Worm (Caenorhabditis elegans) whole organism, mixed stage, embryonic: ENCODE data around the gene Y56A3A.22.

ENCODE experiments used
- M03D4.4 ChIP-seq: sonication (generic microtip); optimal IDR thresholded peaks from 2 replicates; lab custom pipeline; 2017; ENCODE audit warnings: mild to moderate bottlenecking, missing genetic modification characterization, missing compliant biosample characterization
- bed-3 ChIP-seq: fragments of 200-800 bp; sonication (Bioruptor generic); optimal IDR thresholded peaks from 3 replicates; lab custom pipeline; 2018; ENCODE audit warnings: mild to moderate bottlenecking, missing genetic modification characterization, moderate library complexity, missing compliant biosample characterization
- blmp-1 ChIP-seq: fragments of 150-350 bp; optimal IDR thresholded peaks from 2 replicates; lab custom pipeline; 2014; ENCODE audit warnings: missing biosample characterization, missing genetic modification characterization
- ceh-39 ChIP-seq: fragments of 150-350 bp; optimal IDR thresholded peaks from 2 replicates; lab custom pipeline; 2014; ENCODE audit warnings: missing biosample characterization, missing genetic modification characterization
- ceh-43 ChIP-seq: fragments of 200-800 bp; sonication (Bioruptor generic); optimal IDR thresholded peaks from 2 replicates; lab custom pipeline; 2018; ENCODE audit warnings: mild to moderate bottlenecking, missing genetic modification characterization, moderate library complexity, missing compliant biosample characterization
- ceh-83 ChIP-seq: fragments of 200-800 bp; sonication (Bioruptor generic); optimal IDR thresholded peaks from 2 replicates; lab custom pipeline; 2018; ENCODE audit warnings: mild to moderate bottlenecking, missing genetic modification characterization, missing compliant biosample characterization
- ces-1 ChIP-seq: fragments of 150-350 bp; optimal IDR thresholded peaks from 2 replicates; lab custom pipeline; 2014; ENCODE audit warnings: missing biosample characterization, missing genetic modification reagents, missing genetic modification characterization
- cnd-1 ChIP-seq: fragments of 200-800 bp; sonication (Bioruptor generic); optimal IDR thresholded peaks from 2 replicates; lab custom pipeline; 2018; ENCODE audit warnings: mild to moderate bottlenecking, missing genetic modification characterization, missing compliant biosample characterization
- drap-1 ChIP-seq: fragments of 200-800 bp; sonication (Bioruptor generic); optimal IDR thresholded peaks from 3 replicates; lab custom pipeline; 2018; ENCODE audit warnings: mild to moderate bottlenecking, missing genetic modification characterization, missing compliant biosample characterization
- elt-1 ChIP-seq: sonication (generic microtip); optimal IDR thresholded peaks from 2 replicates; lab custom pipeline; 2017; ENCODE audit warnings: missing genetic modification characterization, mild to moderate bottlenecking, missing compliant biosample characterization, antibody characterized with exemption, moderate library complexity, borderline replicate concordance; ENCODE audit not compliant: insufficient read depth
- elt-3 ChIP-seq: fragments of 150-350 bp; optimal IDR thresholded peaks from 2 replicates; lab custom pipeline; 2014; ENCODE audit warnings: missing biosample characterization, missing genetic modification characterization
- flh-1 ChIP-seq: fragments of 200-800 bp; sonication (Bioruptor generic); optimal IDR thresholded peaks from 2 replicates; lab custom pipeline; 2018; ENCODE audit warnings: mild to moderate bottlenecking, missing genetic modification characterization, moderate library complexity, missing compliant biosample characterization
- ham-2 ChIP-seq: fragments of 200-800 bp; sonication (Bioruptor generic); optimal IDR thresholded peaks from 2 replicates; lab custom pipeline; 2018; ENCODE audit warnings: mild to moderate bottlenecking, missing genetic modification characterization, missing compliant biosample characterization
- hlh-1 ChIP-seq: fragments of 150-350 bp; optimal IDR thresholded peaks from 2 replicates; lab custom pipeline; 2014; ENCODE audit warnings: missing biosample characterization, missing genetic modification reagents, missing genetic modification characterization
- lin-13 ChIP-seq: fragments of 150-350 bp; optimal IDR thresholded peaks from 2 replicates; lab custom pipeline; 2014; ENCODE audit warnings: missing biosample characterization, missing genetic modification characterization
- lin-32 ChIP-seq: fragments of 200-800 bp; sonication (Bioruptor generic); optimal IDR thresholded peaks from 2 replicates; lab custom pipeline; 2018; ENCODE audit warnings: mild to moderate bottlenecking, missing genetic modification characterization, missing compliant biosample characterization
- lsy-2 ChIP-seq: fragments of 150-350 bp; optimal IDR thresholded peaks from 2 replicates; lab custom pipeline; 2014; ENCODE audit warnings: missing biosample characterization, missing genetic modification characterization
- mab-5 ChIP-seq: fragments of 150-350 bp; optimal IDR thresholded peaks from 2 replicates; lab custom pipeline; 2014; ENCODE audit warnings: missing biosample characterization, missing genetic modification characterization
- mep-1 ChIP-seq: fragments of 150-350 bp; optimal IDR thresholded peaks from 2 replicates; lab custom pipeline; 2017; ENCODE audit warnings: missing biosample characterization, missing genetic modification reagents, missing genetic modification characterization, inconsistent platforms
- mls-2 ChIP-seq: sonication (generic microtip); optimal IDR thresholded peaks from 2 replicates; lab custom pipeline; 2016; ENCODE audit warnings: mild to moderate bottlenecking, missing genetic modification characterization, moderate library complexity, missing compliant biosample characterization
- nhr-12 ChIP-seq: fragments of 150-350 bp; optimal IDR thresholded peaks from 2 replicates; lab custom pipeline; 2014; ENCODE audit warnings: missing biosample characterization, missing genetic modification characterization
- nhr-2 ChIP-seq: fragments of 150-350 bp; optimal IDR thresholded peaks from 2 replicates; lab custom pipeline; 2014; ENCODE audit warnings: missing biosample characterization, missing genetic modification characterization
- nhr-237 ChIP-seq: fragments of 150-350 bp; optimal IDR thresholded peaks from 2 replicates; lab custom pipeline; 2014; ENCODE audit warnings: missing biosample characterization, missing genetic modification characterization
- nhr-28 ChIP-seq: fragments of 150-350 bp; optimal IDR thresholded peaks from 2 replicates; lab custom pipeline; 2014; ENCODE audit warnings: missing biosample characterization, missing genetic modification characterization
- nhr-76 ChIP-seq: sonication (generic microtip); optimal IDR thresholded peaks from 2 replicates; lab custom pipeline; 2017; ENCODE audit warnings: missing biosample characterization, missing genetic modification characterization
- pha-4 ChIP-seq: fragments of 150-350 bp; optimal IDR thresholded peaks from 2 replicates; lab custom pipeline; 2018; ENCODE audit warnings: missing biosample characterization, missing genetic modification reagents, missing genetic modification characterization
- sem-2 ChIP-seq: fragments of 200-800 bp; sonication (Bioruptor generic); optimal IDR thresholded peaks from 2 replicates; lab custom pipeline; 2018; ENCODE audit warnings: mild to moderate bottlenecking, missing genetic modification characterization, missing compliant biosample characterization
- snpc-4 ChIP-seq: fragments of 150-350 bp; optimal IDR thresholded peaks from 2 replicates; lab custom pipeline; 2014; ENCODE audit warnings: missing biosample characterization, missing genetic modification characterization
- sptf-1 ChIP-seq: sonication (generic microtip); optimal IDR thresholded peaks from 2 replicates; lab custom pipeline; 2017; ENCODE audit warnings: mild to moderate bottlenecking, missing genetic modification characterization, moderate library complexity, missing compliant biosample characterization
- tbx-8 ChIP-seq: fragments of 200-800 bp; sonication (Bioruptor generic); optimal IDR thresholded peaks from 2 replicates; lab custom pipeline; 2018; ENCODE audit warnings: mild to moderate bottlenecking, missing genetic modification characterization, moderate library complexity, missing compliant biosample characterization
- unc-120 ChIP-seq: sonication (generic microtip); optimal IDR thresholded peaks from 2 replicates; lab custom pipeline; 2017; ENCODE audit warnings: missing genetic modification characterization, missing compliant biosample characterization; ENCODE audit not compliant: poor library complexity, severe bottlenecking
- unc-39 ChIP-seq: fragments of 150-350 bp; optimal IDR thresholded peaks from 2 replicates; lab custom pipeline; 2014; ENCODE audit warnings: missing biosample characterization, missing genetic modification characterization
- unc-62 ChIP-seq: fragments of 150-350 bp; optimal IDR thresholded peaks from 2 replicates; lab custom pipeline; 2014; ENCODE audit warnings: missing biosample characterization, missing genetic modification reagents, missing genetic modification characterization
- zip-8 ChIP-seq: fragments of 150-350 bp; optimal IDR thresholded peaks from 2 replicates; lab custom pipeline; 2014; ENCODE audit warnings: missing biosample characterization, missing genetic modification characterization
- ztf-11 ChIP-seq: fragments of 150-350 bp; optimal IDR thresholded peaks from 2 replicates; lab custom pipeline; 2014; ENCODE audit warnings: missing biosample characterization, missing genetic modification characterization

Y56A3A.22 gene

DNA sequence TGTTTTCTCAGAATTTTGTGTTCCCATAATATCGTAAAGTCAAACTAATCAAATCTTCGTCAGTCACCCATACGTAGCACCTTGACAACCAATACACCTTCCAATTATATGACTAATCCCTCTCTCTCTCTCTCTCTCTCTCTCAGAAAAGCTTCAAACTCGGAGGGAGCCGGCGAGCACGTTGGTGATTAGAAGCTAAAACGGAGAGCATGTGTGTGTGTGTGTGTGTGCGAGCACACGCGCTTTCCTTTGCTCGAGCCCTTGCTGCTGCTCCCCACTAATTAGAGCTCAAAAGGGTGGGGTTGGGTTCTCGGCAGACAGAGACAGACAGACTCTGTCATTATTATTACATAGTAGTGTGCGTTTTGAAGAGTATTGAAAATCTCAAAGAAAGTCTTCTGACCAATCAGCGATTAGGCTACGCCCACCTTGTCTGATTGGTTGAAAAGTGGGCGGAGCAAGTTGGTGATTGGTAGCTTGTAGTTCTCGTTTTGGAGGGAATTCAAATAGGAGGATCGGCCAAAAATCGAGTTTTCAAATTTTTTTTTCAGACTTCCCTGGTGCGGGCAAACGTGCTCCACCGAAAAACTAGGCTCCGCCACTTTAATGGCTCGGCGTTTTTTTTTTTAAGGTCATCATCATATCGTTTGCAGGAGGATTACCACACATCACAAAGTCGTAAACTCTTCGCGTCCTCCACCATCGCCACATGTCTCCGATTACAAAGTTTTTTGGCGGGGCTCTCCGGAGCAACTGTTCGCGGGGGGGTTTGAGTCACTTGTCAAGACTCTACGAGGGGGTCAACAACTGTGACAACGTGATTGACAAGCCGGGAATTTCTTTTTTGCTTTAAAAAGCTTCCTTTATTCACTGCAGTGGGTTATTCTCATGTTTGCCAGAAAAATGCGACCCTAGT is 13.8 kb downstream of the Y56A3A.22 start:
- TF ChIP-seq sptf-1 (tag; lab: Kevin White, UChicago) = no peak
- TF ChIP-seq cnd-1 (tag; lab: Kevin White, UChicago) = no peak
- peak; percentile 85 for TF ChIP-seq unc-62 (GFP tag; lab: Kevin White, UChicago)
- TF ChIP-seq hlh-1 (tag; lab: Kevin White, UChicago) = peak; percentile 99
- peak; percentile 14 for TF ChIP-seq ces-1 (GFP tag; lab: Kevin White, UChicago)

- TF ChIP-seq hlh-1 (tag; lab: Kevin White, UChicago) (no peak), nhr-12 (no peak), ztf-11 (tag; lab: Kevin White, UChicago) (no peak), zip-8 (tag; lab: Kevin White, UChicago) (no peak), blmp-1 (no peak), lin-13 (tag; lab: Kevin White, UChicago) (no peak), mab-5 (no peak), sem-2 (GFP tag; lab: Kevin White, UChicago) (no peak), ces-1 (GFP tag; lab: Kevin White, UChicago) (peak; percentile 24), mls-2 (no peak), cnd-1 (tag; lab: Kevin White, UChicago) (no peak), nhr-76 (tag; lab: Kevin White, UChicago) (no peak), unc-39 (tag; lab: Kevin White, UChicago) (no peak), nhr-2 (tag; lab: Kevin White, UChicago) (no peak), snpc-4 (tag; lab: Kevin White, UChicago) (no peak), nhr-28 (tag; lab: Kevin White, UChicago) (no peak), ceh-39 (no peak), elt-1 (no peak), lin-32 (GFP tag; lab: Kevin White, UChicago) (peak; percentile 6), mep-1 (no peak), M03D4.4 (peak; percentile 54), lsy-2 (tag; lab: Kevin White, UChicago) (no peak), pha-4 (tag; lab: Kevin White, UChicago) (no peak), sptf-1 (tag; lab: Kevin White, UChicago) (no peak), tbx-8 (GFP tag; lab: Kevin White, UChicago) (no peak), unc-120 (tag; lab: Kevin White, UChicago) (peak; percentile 74), elt-3 (tag; lab: Kevin White, UChicago) (no peak), ham-2 (no peak), ceh-83 (peak; percentile 84), nhr-237 (tag; lab: Kevin White, UChicago) (no peak), unc-62 (GFP tag; lab: Kevin White, UChicago) (no peak), bed-3 (GFP tag; lab: Kevin White, UChicago) (no peak), drap-1 (GFP tag; lab: Kevin White, UChicago) (peak; percentile 22), ceh-43 (GFP tag; lab: Kevin White, UChicago) (no peak), flh-1 (no peak)
Measured at ce11 chrIII:11935948-11936280, 14.4 kb downstream of the Y56A3A.22 start.

DNA sequence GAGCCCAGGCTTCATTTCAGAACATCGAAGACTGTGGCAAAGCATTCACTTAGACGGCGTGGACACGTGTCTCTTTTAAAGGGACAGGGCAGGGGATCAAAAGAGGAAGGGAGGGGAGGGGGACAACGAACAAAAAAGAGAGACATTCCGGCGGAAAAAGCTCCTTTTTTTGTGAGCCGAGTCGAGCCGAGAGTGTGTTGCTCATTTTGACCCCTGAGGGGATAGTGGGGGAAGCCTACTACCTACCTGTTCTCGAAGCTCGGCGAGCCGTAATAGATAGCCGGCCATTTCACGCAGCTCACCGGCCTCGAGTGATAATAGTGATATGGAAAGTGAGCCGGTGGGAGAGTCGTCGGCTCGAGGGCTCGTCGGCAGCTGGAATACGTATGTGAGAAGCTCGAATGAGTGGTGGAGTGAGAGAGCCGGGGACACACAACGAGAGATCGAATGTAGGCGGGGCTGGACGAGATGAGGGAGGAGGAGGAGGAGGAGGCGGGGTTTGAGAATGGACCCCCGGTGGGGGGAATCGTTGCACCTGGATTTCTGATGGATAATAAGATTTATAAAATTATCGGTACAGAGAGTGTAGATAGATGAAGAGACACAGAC is 15.3 kb downstream of the Y56A3A.22 start:
- TF ChIP-seq nhr-28 (tag; lab: Kevin White, UChicago) (no peak), ztf-11 (tag; lab: Kevin White, UChicago) (no peak), sptf-1 (tag; lab: Kevin White, UChicago) (no peak), M03D4.4 (peak; percentile 41), nhr-76 (tag; lab: Kevin White, UChicago) (no peak), lin-13 (tag; lab: Kevin White, UChicago) (no peak), blmp-1 (no peak), unc-120 (tag; lab: Kevin White, UChicago) (peak; percentile 62), snpc-4 (tag; lab: Kevin White, UChicago) (no peak), drap-1 (GFP tag; lab: Kevin White, UChicago) (peak; percentile 50), mls-2 (no peak), lin-32 (GFP tag; lab: Kevin White, UChicago) (no peak), ceh-83 (no peak), elt-1 (no peak), zip-8 (tag; lab: Kevin White, UChicago) (no peak), nhr-237 (tag; lab: Kevin White, UChicago) (no peak), elt-3 (tag; lab: Kevin White, UChicago) (no peak), ceh-39 (no peak), ham-2 (no peak), unc-39 (tag; lab: Kevin White, UChicago) (no peak), ceh-43 (GFP tag; lab: Kevin White, UChicago) (no peak), pha-4 (tag; lab: Kevin White, UChicago) (no peak), nhr-12 (no peak)
- TF ChIP-seq, all 35 proteins: peak for 3
